Worm (Caenorhabditis elegans) whole organism, L3 larva: ENCODE measurements around the gene jtr-1.

Experiments
- R02D3.7 ChIP-seq: fragments of 150-350 bp; optimal IDR thresholded peaks from 2 replicates; lab custom pipeline; 2014; ENCODE audit warnings: missing biosample characterization, missing genetic modification characterization
- aly-2 ChIP-seq: fragments of 150-350 bp; optimal IDR thresholded peaks from 2 replicates; lab custom pipeline; 2014; ENCODE audit warnings: missing biosample characterization, missing genetic modification characterization
- ceh-16 ChIP-seq: sonication (generic microtip); optimal IDR thresholded peaks from 2 replicates; lab custom pipeline; 2017; ENCODE audit warnings: missing biosample characterization, missing genetic modification characterization
- ceh-28 ChIP-seq: fragments of 150-350 bp; optimal IDR thresholded peaks from 2 replicates; lab custom pipeline; 2014; ENCODE audit warnings: missing biosample characterization, missing genetic modification reagents, missing genetic modification characterization
- egl-5 ChIP-seq: fragments of 150-350 bp; optimal IDR thresholded peaks from 2 replicates; lab custom pipeline; 2017; ENCODE audit warnings: missing biosample characterization, missing genetic modification reagents, missing genetic modification characterization, inconsistent platforms
- elt-1 ChIP-seq: fragments of 150-350 bp; optimal IDR thresholded peaks from 2 replicates; lab custom pipeline; 2014; ENCODE audit warnings: missing biosample characterization, missing genetic modification characterization
- elt-2 ChIP-seq: sonication (generic microtip); optimal IDR thresholded peaks from 2 replicates; lab custom pipeline; 2016; ENCODE audit warnings: missing genetic modification reagents, mild to moderate bottlenecking, missing genetic modification characterization, missing compliant biosample characterization
- elt-3 ChIP-seq, 3 experiments: fragments of 150-350 bp in 1 of 3; sonication (generic microtip) in 2 of 3; optimal IDR thresholded peaks; 2 replicates in 2 of 3; 4 replicates in 1 of 3; lab custom pipeline; 2014 to 2017; ENCODE audit warnings: missing biosample characterization in 3 of 3, missing genetic modification characterization in 3 of 3
- eor-1 ChIP-seq, 2 experiments: fragments of 150-350 bp; optimal IDR thresholded peaks; 2 replicates each; lab custom pipeline; 2014 to 2018; ENCODE audit warnings: missing biosample characterization in 2 of 2, missing genetic modification characterization in 2 of 2
- fkh-10 ChIP-seq: sonication (generic microtip); optimal IDR thresholded peaks from 2 replicates; lab custom pipeline; 2017; ENCODE audit warnings: missing biosample characterization, missing genetic modification reagents, missing genetic modification characterization
- fkh-2 ChIP-seq: fragments of 150-350 bp; optimal IDR thresholded peaks from 2 replicates; lab custom pipeline; 2014; ENCODE audit warnings: missing biosample characterization, missing genetic modification reagents, missing genetic modification characterization
- hmg-11 ChIP-seq: sonication (generic microtip); optimal IDR thresholded peaks from 2 replicates; lab custom pipeline; 2016; ENCODE audit warnings: missing genetic modification characterization, missing compliant biosample characterization
- jun-1 ChIP-seq: fragments of 150-350 bp; optimal IDR thresholded peaks from 2 replicates; lab custom pipeline; 2014; ENCODE audit warnings: missing biosample characterization, missing genetic modification reagents, missing genetic modification characterization
- lin-15B ChIP-seq: fragments of 150-350 bp; optimal IDR thresholded peaks from 2 replicates; lab custom pipeline; 2014; ENCODE audit warnings: missing biosample characterization, missing genetic modification characterization
- lin-39 ChIP-seq: fragments of 150-350 bp; optimal IDR thresholded peaks from 2 replicates; lab custom pipeline; 2018; ENCODE audit warnings: missing biosample characterization, missing genetic modification reagents, missing genetic modification characterization
- lsy-12 ChIP-seq: sonication (generic microtip); optimal IDR thresholded peaks from 2 replicates; lab custom pipeline; 2016; ENCODE audit warnings: mild to moderate bottlenecking, missing genetic modification characterization, missing compliant biosample characterization
- mdl-1 ChIP-seq: fragments of 150-350 bp; optimal IDR thresholded peaks from 2 replicates; lab custom pipeline; 2014; ENCODE audit warnings: missing biosample characterization, missing genetic modification characterization
- mml-1 ChIP-seq: fragments of 150-350 bp; sonication (generic microtip); optimal IDR thresholded peaks from 3 replicates; lab custom pipeline; 2014; ENCODE audit warnings: missing biosample characterization, missing genetic modification characterization
- nfya-1 ChIP-seq: sonication (generic microtip); optimal IDR thresholded peaks from 2 replicates; lab custom pipeline; 2017; ENCODE audit warnings: missing genetic modification characterization, mild to moderate bottlenecking, missing compliant biosample characterization, antibody characterized with exemption, moderate library complexity; ENCODE audit not compliant: insufficient read depth
- nhr-12 ChIP-seq: fragments of 150-350 bp; optimal IDR thresholded peaks from 2 replicates; lab custom pipeline; 2014; ENCODE audit warnings: missing biosample characterization, missing genetic modification characterization
- nhr-23 ChIP-seq: fragments of 150-350 bp; optimal IDR thresholded peaks from 2 replicates; lab custom pipeline; 2014; ENCODE audit warnings: missing biosample characterization, missing genetic modification reagents, missing genetic modification characterization
- nhr-237 ChIP-seq: fragments of 150-350 bp; optimal IDR thresholded peaks from 2 replicates; lab custom pipeline; 2014; ENCODE audit warnings: missing biosample characterization, missing genetic modification characterization
- nhr-25 ChIP-seq: sonication (generic microtip); optimal IDR thresholded peaks from 2 replicates; lab custom pipeline; 2017; ENCODE audit warnings: missing biosample characterization, missing genetic modification characterization
- nhr-28 ChIP-seq: fragments of 150-350 bp; optimal IDR thresholded peaks from 2 replicates; lab custom pipeline; 2014; ENCODE audit warnings: missing biosample characterization, missing genetic modification characterization
- nhr-43 ChIP-seq: sonication (generic microtip); optimal IDR thresholded peaks from 2 replicates; lab custom pipeline; 2016; ENCODE audit warnings: mild to moderate bottlenecking, missing genetic modification characterization, missing compliant biosample characterization; ENCODE audit not compliant: poor library complexity, severe bottlenecking
- nhr-77 ChIP-seq: fragments of 150-350 bp; optimal IDR thresholded peaks from 2 replicates; lab custom pipeline; 2014; ENCODE audit warnings: missing biosample characterization, missing genetic modification characterization
- pha-4 ChIP-seq: fragments of 150-350 bp; optimal IDR thresholded peaks from 2 replicates; lab custom pipeline; 2014; ENCODE audit warnings: missing biosample characterization, missing genetic modification reagents, missing genetic modification characterization
- sea-2 ChIP-seq: fragments of 150-350 bp; sonication (generic microtip); optimal IDR thresholded peaks from 4 replicates; lab custom pipeline; 2014; ENCODE audit warnings: missing biosample characterization, missing genetic modification reagents, missing genetic modification characterization
- snpc-4 ChIP-seq: fragments of 150-350 bp; optimal IDR thresholded peaks from 2 replicates; lab custom pipeline; 2014; ENCODE audit warnings: missing biosample characterization, missing genetic modification characterization
- tbx-2 ChIP-seq: sonication (generic microtip); optimal IDR thresholded peaks from 2 replicates; lab custom pipeline; 2016; ENCODE audit warnings: mild to moderate bottlenecking, missing genetic modification characterization, missing compliant biosample characterization
- unc-62 ChIP-seq: fragments of 150-350 bp; sonication (generic microtip); optimal IDR thresholded peaks from 4 replicates; lab custom pipeline; 2014; ENCODE audit warnings: missing biosample characterization, missing genetic modification reagents, missing genetic modification characterization

jtr-1 gene

DNA sequence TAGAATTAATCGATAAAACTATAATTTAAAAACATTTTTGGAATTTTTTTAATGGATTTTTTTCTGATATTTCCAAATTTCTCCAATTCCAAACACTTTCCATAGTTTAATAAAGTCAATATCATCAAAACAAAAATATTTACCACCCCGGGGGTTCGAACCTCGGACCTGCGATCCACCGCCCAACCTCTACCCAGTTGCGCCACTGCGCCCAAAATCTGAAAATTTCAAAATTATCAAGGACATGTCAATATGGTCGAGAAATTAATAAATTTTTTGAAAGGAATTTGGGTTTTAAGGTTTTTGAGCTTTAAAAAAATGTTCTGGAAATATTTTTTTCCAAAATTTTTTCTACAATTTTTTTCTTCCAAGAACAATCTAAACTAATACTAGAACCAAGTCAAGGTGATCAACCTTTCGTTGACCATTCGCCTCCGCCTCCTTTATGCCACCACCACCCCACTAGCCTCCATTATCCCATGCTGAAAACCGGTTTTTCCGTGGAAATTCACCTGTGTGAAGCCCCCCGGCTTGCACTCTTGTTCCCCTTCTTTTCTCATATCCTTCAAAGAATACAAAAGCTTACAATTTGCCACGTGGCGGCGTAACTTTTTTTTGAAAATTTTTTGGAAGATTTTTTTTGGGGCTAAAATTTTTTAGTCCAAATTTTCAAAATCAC, 39.0 kb upstream of the jtr-1 start:
- TF ChIP-seq mml-1 (tag; lab: Kevin White, UChicago) = no peak
- peak; percentile 42 for TF ChIP-seq nhr-23 (tag; lab: Kevin White, UChicago)
- TF ChIP-seq hmg-11 = no peak
- peak; percentile 50 for TF ChIP-seq nhr-43 (tag; lab: Kevin White, UChicago)
- peak; percentile 51 for TF ChIP-seq nhr-25 (tag; lab: Kevin White, UChicago)
- TF ChIP-seq pha-4 = no peak

DNA sequence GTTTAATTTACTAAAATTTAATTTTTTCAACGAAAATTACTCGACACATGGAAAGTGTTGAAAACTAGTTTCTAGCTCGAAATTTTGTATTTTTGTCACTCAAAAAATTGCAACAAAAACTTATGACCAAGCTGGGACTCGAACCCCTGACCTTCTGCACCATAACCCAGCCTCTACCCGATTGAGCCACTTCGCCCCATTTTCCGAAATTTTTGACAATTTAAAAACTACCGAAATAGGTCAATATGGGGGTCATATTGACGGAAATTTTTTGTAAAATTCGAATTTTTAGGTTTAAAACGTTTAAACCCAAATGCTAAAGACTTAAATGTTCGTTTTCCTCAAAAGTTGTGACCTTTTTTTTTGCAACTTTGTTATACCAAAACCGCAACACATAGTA, 35.2 kb upstream of the jtr-1 start:
- TF ChIP-seq tbx-2 (tag; lab: Kevin White, UChicago) (no peak), lin-39 (tag; lab: Kevin White, UChicago) (no peak), aly-2 (no peak), nhr-25 (tag; lab: Kevin White, UChicago) (no peak), nfya-1 (tag; lab: Kevin White, UChicago) (no peak), egl-5 (tag; lab: Kevin White, UChicago) (no peak), nhr-28 (tag; lab: Kevin White, UChicago) (no peak), elt-3 (tag; optimal IDR thresholded peaks at IDR 0.05; lab: Kevin White, UChicago) (no peak), unc-62 (GFP tag; lab: Kevin White, UChicago) (no peak), ceh-16 (tag; lab: Kevin White, UChicago) (no peak), sea-2 (GFP tag; lab: Kevin White, UChicago) (no peak), ceh-28 (tag; lab: Kevin White, UChicago) (no peak), nhr-12 (tag; lab: Kevin White, UChicago) (no peak)

DNA sequence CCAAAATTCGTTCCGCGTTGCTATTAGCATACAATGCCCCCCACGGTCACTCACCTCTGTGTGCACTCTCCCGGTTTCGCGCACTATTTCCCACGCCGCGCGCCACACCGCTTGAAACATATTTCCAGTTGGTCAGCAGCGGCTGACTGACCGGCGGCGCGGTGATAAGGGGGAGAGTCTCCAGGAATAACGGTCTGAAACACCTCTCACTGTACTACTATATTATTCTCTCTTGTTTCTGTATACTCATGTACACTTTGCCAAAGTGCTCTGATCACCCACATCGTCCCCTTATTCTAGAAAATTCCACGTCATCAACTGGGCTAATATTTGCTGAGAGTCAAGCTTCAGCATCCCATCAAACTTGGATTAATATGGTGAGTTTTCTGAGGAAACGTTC, 34.8 kb upstream of the jtr-1 start, which contains the start of gene nhr-41:
Gene nhr-41, plus strand, starts transcription at position 301 of the 400 bp plus-strand sequence.
- TF ChIP-seq nhr-237 (tag; lab: Kevin White, UChicago) (no peak), nhr-77 (tag; lab: Kevin White, UChicago) (no peak), mdl-1 (tag; lab: Kevin White, UChicago) (no peak), jun-1 (tag; lab: Kevin White, UChicago) (no peak), eor-1 (tag; optimal IDR thresholded peaks at IDR 0.05; lab: Kevin White, UChicago) (no peak), ceh-16 (tag; lab: Kevin White, UChicago) (no peak), lin-15B (tag; lab: Kevin White, UChicago) (no peak), fkh-10 (GFP tag; lab: Kevin White, UChicago) (no peak), R02D3.7 (no peak)

DNA sequence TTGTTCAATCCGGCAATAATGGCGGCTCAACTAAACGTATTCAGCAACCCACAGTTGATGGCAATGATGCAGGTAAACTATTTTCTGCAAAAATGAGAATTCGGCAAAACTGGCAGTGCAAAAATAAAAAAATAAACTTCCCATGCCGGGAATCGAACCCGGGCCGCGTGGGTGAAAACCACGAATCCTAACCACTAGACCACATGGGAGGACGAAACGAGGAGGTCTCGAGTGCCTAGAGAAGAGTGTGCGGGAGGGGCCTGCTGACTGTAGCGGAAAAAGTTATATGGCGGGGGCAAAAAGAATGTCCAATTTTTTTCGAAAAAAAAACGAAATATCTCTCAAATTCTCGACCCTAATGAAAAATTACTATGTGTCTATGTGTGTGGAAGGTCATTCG, 32.6 kb upstream of the jtr-1 start:
- TF ChIP-seq nfya-1 (tag; lab: Kevin White, UChicago) (peak; percentile 28), nhr-237 (tag; lab: Kevin White, UChicago) (no peak), fkh-2 (tag; lab: Kevin White, UChicago) (no peak), lin-39 (tag; lab: Kevin White, UChicago) (peak; percentile 43), R02D3.7 (no peak), hmg-11 (peak; percentile 73), elt-2 (tag; lab: Kevin White, UChicago) (peak; percentile 19), lin-15B (tag; lab: Kevin White, UChicago) (peak; percentile 25), nhr-43 (tag; lab: Kevin White, UChicago) (peak; percentile 38), lsy-12 (tag; lab: Kevin White, UChicago) (peak; percentile 22), pha-4 (peak; percentile 28), nhr-77 (tag; lab: Kevin White, UChicago) (no peak)

DNA sequence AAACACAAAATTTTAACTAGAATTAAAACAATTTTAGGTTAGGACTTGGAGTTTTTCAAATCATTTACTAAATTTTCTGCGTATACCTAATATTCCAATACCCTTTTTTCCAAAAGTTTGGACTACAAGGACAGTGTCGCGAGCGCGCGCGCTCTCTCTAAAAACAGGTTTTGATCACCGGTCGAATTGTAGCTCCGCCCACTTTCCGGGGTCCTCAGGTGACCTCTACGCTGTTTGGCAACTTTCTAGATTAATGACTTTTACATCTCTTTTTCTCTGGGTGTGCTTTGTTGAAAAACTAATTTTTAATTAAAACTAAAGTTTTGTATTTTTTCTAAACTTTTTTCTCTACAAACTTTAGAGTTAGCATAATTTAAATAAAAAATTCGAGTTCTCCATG, 31.7 kb upstream of the jtr-1 start:
- TF ChIP-seq elt-1 (tag; lab: Kevin White, UChicago) (no peak), nhr-23 (tag; lab: Kevin White, UChicago) (peak; percentile 32), lin-15B (tag; lab: Kevin White, UChicago) (no peak), nhr-25 (tag; lab: Kevin White, UChicago) (peak; percentile 60), snpc-4 (no peak)
